Worm (Caenorhabditis elegans): Measurements from ENCODE around the gene R07E3.1.

The R07E3.1 gene

DNA sequence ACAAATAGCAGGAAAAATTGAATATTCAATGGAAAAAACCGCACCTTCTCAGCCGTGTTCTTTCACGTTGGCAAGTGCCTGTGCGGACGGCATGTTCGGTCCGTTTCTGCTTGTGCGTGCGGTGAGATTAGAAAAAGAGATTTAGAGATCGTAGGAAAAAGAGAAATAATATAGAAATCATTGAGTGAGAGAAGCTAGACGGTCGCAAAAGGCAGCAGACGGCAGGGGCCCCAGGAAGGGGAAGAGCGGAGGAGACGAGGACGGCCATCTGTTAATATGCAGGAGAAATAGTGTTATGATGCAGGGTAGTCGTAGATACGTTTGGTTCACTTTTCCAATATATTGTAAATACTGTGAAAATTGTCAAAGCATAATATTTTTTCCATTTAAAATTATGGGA is 31.6 kb upstream of the R07E3.1 start, which contains the start of gene Y49A10A.2 (continued):
- TF ChIP-seq pag-3 (tag; optimal IDR thresholded peaks at IDR 0.05; ENCODE audit: borderline replicate concordance, insufficient read depth) = peak; percentile 44

DNA sequence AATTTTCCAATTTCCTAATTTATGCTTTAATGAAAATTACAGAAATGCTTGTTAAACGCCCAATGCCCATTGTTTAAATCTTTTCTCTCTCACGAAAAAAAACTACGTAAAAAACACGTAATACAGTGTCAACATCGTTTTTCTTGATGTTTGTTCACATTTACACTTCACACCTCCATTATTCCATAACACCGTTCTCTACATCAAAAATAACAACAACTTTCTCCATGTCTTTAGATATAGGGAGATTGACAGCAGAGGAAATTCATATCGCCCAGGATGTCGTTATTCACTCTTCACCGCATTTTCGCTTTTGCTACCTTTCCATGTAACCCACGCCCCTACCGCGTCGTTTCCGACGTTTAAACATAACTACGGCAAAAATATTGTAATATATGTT is 17.1 kb upstream of the R07E3.1 start, which contains the start of gene efhc-1:
Gene efhc-1, plus strand, starts transcription at position 301 of the 400 bp plus-strand sequence.
- TF ChIP-seq blmp-1 (tag; optimal IDR thresholded peaks at IDR 0.05) = peak; percentile 16
- TF ChIP-seq ceh-8 (GFP tag; optimal IDR thresholded peaks at IDR 0.05) = no peak
- TF ChIP-seq dpl-1 (GFP tag; optimal IDR thresholded peaks at IDR 0.05) = no peak

DNA sequence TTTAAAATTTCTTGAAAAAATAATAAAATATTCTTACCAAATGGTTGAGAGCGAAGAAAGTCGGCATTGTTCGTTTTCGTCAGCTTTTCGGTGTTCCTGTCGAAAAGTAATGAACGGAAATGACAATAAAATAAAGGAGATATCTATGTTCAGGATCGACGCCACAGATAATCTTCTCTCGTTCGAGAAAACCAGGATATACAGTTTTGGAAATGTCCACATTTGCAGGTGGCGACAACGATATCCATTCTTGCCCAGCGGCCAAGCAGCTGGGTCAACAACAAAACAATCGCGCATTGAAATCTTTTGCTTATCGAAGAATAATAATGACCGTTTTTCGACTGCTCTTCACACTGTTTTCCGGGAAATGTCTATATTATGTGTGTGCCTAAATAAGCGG is 14.7 kb upstream of the R07E3.1 start, which contains the start of gene R07E3.7:
Gene R07E3.7, minus strand, starts transcription at position 101 of the 400 bp plus-strand sequence.
- TF ChIP-seq mef-2 (tag; optimal IDR thresholded peaks at IDR 0.05) (no peak), nhr-28 (tag; optimal IDR thresholded peaks at IDR 0.05) (no peak), nhr-47 (tag; optimal IDR thresholded peaks at IDR 0.05) (no peak), ceh-90 (tag; optimal IDR thresholded peaks at IDR 0.05) (no peak), mdl-1 (tag; optimal IDR thresholded peaks at IDR 0.05) (no peak), swsn-7 (tag; optimal IDR thresholded peaks at IDR 0.05) (no peak), C34B4.2 (tag; optimal IDR thresholded peaks at IDR 0.05) (no peak)

DNA sequence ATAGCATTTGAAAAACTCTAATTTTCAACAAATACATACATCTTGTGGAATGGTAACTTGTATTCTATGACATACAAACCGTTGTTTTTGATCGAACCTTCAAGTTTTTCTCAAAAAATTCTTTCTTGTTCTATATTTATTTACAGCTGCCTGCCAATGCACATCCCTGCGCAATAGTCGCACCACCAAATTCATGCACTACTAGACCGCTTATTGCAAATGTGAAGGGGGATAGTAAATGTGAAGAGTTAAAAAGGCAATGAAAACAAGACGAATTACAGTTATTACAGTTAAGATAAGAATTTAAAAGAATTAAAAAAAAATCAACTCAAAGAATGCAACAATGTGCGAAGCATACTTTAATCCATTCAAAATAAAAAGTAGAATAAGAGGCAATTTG is 12.9 kb upstream of the R07E3.1 start:
- TF ChIP-seq ztf-4 (tag; optimal IDR thresholded peaks at IDR 0.05) = no peak
- TF ChIP-seq efl-3 (GFP tag; optimal IDR thresholded peaks at IDR 0.05) = no peak
- TF ChIP-seq lsy-2 (tag; optimal IDR thresholded peaks at IDR 0.05) = no peak
- no peak for TF ChIP-seq fos-1 (tag; optimal IDR thresholded peaks at IDR 0.05)
- TF ChIP-seq nhr-19 (GFP tag; conservative IDR thresholded peaks at IDR 0.05) = no peak
- TF ChIP-seq ceh-63 (GFP tag; optimal IDR thresholded peaks at IDR 0.05) = no peak
- TF ChIP-seq ceh-82 (tag; optimal IDR thresholded peaks at IDR 0.05) = no peak
- TF ChIP-seq nhr-76 (tag; optimal IDR thresholded peaks at IDR 0.05) = no peak
- TF ChIP-seq fkh-4 (tag; optimal IDR thresholded peaks at IDR 0.05; ENCODE audit: borderline replicate concordance) = no peak
- TF ChIP-seq unc-86 (tag; optimal IDR thresholded peaks at IDR 0.05) = no peak
- TF ChIP-seq nhr-12 (tag; optimal IDR thresholded peaks at IDR 0.05) = no peak
- no peak for TF ChIP-seq rnt-1 (tag; optimal IDR thresholded peaks at IDR 0.05)
- no peak for TF ChIP-seq F16B12.6 (tag; optimal IDR thresholded peaks at IDR 0.05)
- no peak for TF ChIP-seq grh-1 (GFP tag; IDR thresholded peaks at IDR 0.05)

DNA sequence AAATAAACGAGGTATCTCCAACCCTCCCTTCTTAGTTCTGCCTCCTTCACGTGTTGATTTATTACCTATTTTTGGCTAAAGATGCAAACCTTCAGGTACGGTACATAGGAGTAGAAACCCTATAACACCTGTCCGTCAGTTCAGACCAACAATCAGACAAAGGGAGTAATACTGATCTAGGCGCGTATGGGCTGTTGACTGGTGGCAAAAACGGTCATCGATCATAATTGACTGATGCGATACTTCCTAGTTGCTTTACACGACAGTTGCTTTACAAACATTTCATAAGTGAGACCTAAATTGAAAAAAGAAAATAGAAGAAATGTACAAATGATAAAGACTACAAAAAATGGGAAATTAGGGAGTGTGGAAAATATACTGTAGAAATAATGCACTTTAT is 9.2 kb upstream of the R07E3.1 start:
- TF ChIP-seq snu-23 (GFP tag; optimal IDR thresholded peaks at IDR 0.05) (peak; percentile 23), mep-1 (tag; optimal IDR thresholded peaks at IDR 0.05) (peak; percentile 9), nhr-85 (tag) (peak; percentile 97), elt-3 (tag; optimal IDR thresholded peaks at IDR 0.05) (peak in 2 of 6 experiments; percentile 35 to 42), fkh-10 (GFP tag; optimal IDR thresholded peaks at IDR 0.05) (no peak), lin-14 (GFP tag; optimal IDR thresholded peaks at IDR 0.05) (peak; percentile 18), lin-35 (GFP tag; optimal IDR thresholded peaks at IDR 0.05) (peak in 1 of 2 experiments; percentile 3), nhr-20 (tag; optimal IDR thresholded peaks at IDR 0.05) (peak; percentile 18), ceh-8 (GFP tag; optimal IDR thresholded peaks at IDR 0.05) (no peak), irx-1 (tag; optimal IDR thresholded peaks at IDR 0.05) (peak; percentile 28), sptf-1 (tag; optimal IDR thresholded peaks at IDR 0.05) (no peak), blmp-1 (tag; optimal IDR thresholded peaks at IDR 0.05) (peak; percentile 56)
